Worm (Caenorhabditis elegans): Measurements from ENCODE around the gene mat-3.
A peak's percentile ranks its signal among the peaks of the same experiment; 100 is the strongest.

The mat-3 gene

DNA sequence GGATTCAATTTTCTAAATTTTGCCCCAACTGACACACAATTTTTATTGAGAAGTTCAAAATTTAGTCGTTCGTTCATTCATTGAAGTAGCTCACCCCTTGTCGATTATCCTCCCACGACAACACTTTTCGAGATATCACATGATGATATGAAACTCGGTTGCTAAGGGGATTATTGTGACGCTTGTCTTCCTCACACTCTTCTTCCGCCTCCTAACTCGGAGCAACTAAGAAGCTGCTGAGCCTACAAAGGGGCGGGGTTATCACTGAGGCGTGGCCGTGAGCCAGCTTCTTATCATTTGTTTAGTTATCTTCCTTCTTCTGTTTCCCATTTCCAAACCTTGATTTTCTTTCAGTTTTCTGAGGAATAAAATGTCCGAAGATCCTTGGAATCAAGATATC is 8.3 kb downstream of the mat-3 start, which contains the start of gene F10C5.3:
TSS of gene F10C5.3 (plus strand) at position 313 of the 400 bp plus-strand sequence.
- TF ChIP-seq alr-1 (tag; optimal IDR thresholded peaks at IDR 0.05), result no peak
- TF ChIP-seq ztf-11 (tag; optimal IDR thresholded peaks at IDR 0.05), result no peak
- no peak for TF ChIP-seq lin-39 (tag; optimal IDR thresholded peaks at IDR 0.05)
- no peak for TF ChIP-seq nhr-129 (tag; optimal IDR thresholded peaks at IDR 0.05)
- no peak for TF ChIP-seq skn-1 (tag; optimal IDR thresholded peaks at IDR 0.05)
- no peak for TF ChIP-seq snpc-4 (tag; optimal IDR thresholded peaks at IDR 0.05)
- no peak for TF ChIP-seq Y55F3AM.14 (GFP tag; optimal IDR thresholded peaks at IDR 0.05)
- TF ChIP-seq lin-11 (tag; optimal IDR thresholded peaks at IDR 0.05), result no peak

DNA sequence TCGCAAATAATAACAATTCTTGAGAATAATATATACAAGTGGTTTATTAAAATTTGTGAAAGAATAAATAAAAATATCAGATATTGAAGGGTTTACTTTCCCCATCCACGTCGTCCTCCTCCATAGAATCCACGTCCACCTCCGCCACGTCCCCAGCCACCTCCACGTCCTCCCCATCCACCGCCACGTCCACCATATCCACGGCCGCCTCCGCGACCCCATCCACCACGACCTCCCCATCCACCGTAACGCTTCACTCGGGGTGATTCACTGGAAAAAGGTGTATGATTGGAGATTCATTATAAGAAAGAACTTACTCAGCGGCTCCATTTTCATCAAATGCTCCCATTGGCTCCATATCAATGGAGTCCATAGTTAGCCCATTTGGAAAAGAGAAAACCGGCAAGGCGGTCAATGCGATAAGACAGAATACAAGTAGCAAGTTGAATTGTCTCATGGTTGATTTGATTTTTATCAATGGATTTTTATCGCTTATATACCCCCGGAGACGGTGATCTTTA is 10.9 kb downstream of the mat-3 start, which contains the start of gene nlp-32:
TSS of gene nlp-32 (minus strand) at position 471 of the 521 bp plus-strand sequence.
- TF ChIP-seq lsy-2 (tag; optimal IDR thresholded peaks at IDR 0.05), result no peak

- TF ChIP-seq nhr-10 (tag; optimal IDR thresholded peaks at IDR 0.05) (no peak), nhr-129 (tag; optimal IDR thresholded peaks at IDR 0.05) (no peak), Y55F3AM.14 (GFP tag; optimal IDR thresholded peaks at IDR 0.05) (no peak), ztf-11 (tag; optimal IDR thresholded peaks at IDR 0.05) (no peak), nhr-77 (tag; optimal IDR thresholded peaks at IDR 0.05) (no peak), sem-4 (tag; optimal IDR thresholded peaks at IDR 0.05) (no peak), blmp-1 (tag; optimal IDR thresholded peaks at IDR 0.05; ENCODE audit: insufficient read depth) (no peak), R02D3.7 (tag; optimal IDR thresholded peaks at IDR 0.05) (no peak), unc-39 (tag; optimal IDR thresholded peaks at IDR 0.05) (no peak), aly-2 (tag; optimal IDR thresholded peaks at IDR 0.05) (no peak), lin-39 (tag; optimal IDR thresholded peaks at IDR 0.05) (no peak), mab-5 (tag; optimal IDR thresholded peaks at IDR 0.05) (no peak), crh-2 (tag; optimal IDR thresholded peaks at IDR 0.05) (no peak), nhr-6 (tag; optimal IDR thresholded peaks at IDR 0.05) (no peak), skn-1 (tag; optimal IDR thresholded peaks at IDR 0.05) (no peak), elt-1 (tag; optimal IDR thresholded peaks at IDR 0.05) (no peak), unc-62 (GFP tag; optimal IDR thresholded peaks at IDR 0.05) (no peak), ama-1 (optimal IDR thresholded peaks at IDR 0.05) (no peak), nhr-237 (tag; optimal IDR thresholded peaks at IDR 0.05) (no peak)
These were observed 13.2 kb downstream of the mat-3 start, which contains the start of gene F30H5.5 for ce11 chrIII:488464-488863. TSS of gene F30H5.5 (plus strand) at chrIII:488764.

DNA sequence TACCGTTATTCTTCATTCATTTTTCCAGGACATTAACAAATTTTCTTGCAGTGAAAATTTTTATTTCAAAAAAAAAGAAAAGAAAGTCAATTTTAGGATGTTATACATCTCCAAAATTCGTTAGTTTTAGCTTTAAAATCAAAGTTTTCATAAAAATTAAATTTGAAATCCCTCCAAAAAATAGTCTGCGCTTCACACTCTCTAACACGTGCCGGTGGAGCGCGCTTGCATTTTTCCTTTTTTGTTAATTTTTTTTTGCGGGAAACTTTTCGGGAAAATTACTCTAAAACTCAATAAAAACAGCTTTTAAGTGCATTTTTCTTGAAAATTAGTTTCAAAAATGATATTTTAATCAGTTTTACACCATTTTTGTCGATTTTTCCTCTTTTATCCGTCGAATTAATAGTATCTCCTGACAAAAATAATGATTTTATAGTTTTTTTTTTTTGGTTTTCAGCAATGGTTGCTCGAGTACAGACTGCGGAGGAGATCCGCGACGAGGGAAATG is 15.9 kb downstream of the mat-3 start, which contains the start of gene unc-45:
TSS of gene unc-45 (plus strand) at position 458 of the 508 bp plus-strand sequence.
- TF ChIP-seq aly-2 (tag; optimal IDR thresholded peaks at IDR 0.05), result no peak
- TF ChIP-seq crh-2 (tag; optimal IDR thresholded peaks at IDR 0.05), result peak; percentile 55
- TF ChIP-seq lin-13 (GFP tag; optimal IDR thresholded peaks at IDR 0.05), result peak; percentile 31
- TF ChIP-seq gmeb-1 (tag; optimal IDR thresholded peaks at IDR 0.05), result peak; percentile 93
- TF ChIP-seq nhr-25 (tag; optimal IDR thresholded peaks at IDR 0.05), result peak; percentile 5
- peak; percentile 39 for TF ChIP-seq nhr-129 (tag; optimal IDR thresholded peaks at IDR 0.05)
- no peak for TF ChIP-seq nhr-23 (tag; optimal IDR thresholded peaks at IDR 0.05)
- no peak for TF ChIP-seq peb-1 (tag; optimal IDR thresholded peaks at IDR 0.05)
- peak; percentile 84 for TF ChIP-seq unc-55 (GFP tag; optimal IDR thresholded peaks at IDR 0.05)
- TF ChIP-seq ztf-1 (GFP tag; conservative IDR thresholded peaks at IDR 0.05), result no peak
- TF ChIP-seq skn-1 (tag; optimal IDR thresholded peaks at IDR 0.05), result no peak
- TF ChIP-seq ama-1 (optimal IDR thresholded peaks at IDR 0.05), result no peak
- TF ChIP-seq elt-3 (tag; optimal IDR thresholded peaks at IDR 0.05), result no peak
- peak; percentile 7 to 67 for TF ChIP-seq lsy-2 (tag; optimal IDR thresholded peaks at IDR 0.05)
- no peak for TF ChIP-seq R02D3.7 (tag; optimal IDR thresholded peaks at IDR 0.05)
- TF ChIP-seq C34F6.9 (tag; optimal IDR thresholded peaks at IDR 0.05), result peak; percentile 50

- TF ChIP-seq lin-13 (GFP tag; optimal IDR thresholded peaks at IDR 0.05) (no peak), fos-1 (tag; optimal IDR thresholded peaks at IDR 0.05) (peak; percentile 85), nhr-23 (tag; optimal IDR thresholded peaks at IDR 0.05) (no peak), ceh-82 (tag; optimal IDR thresholded peaks at IDR 0.05) (no peak), elt-3 (tag; optimal IDR thresholded peaks at IDR 0.05) (no peak), mbf-1 (tag; optimal IDR thresholded peaks at IDR 0.05) (no peak), nhr-6 (tag; optimal IDR thresholded peaks at IDR 0.05) (peak; percentile 47), nhr-237 (tag; optimal IDR thresholded peaks at IDR 0.05) (no peak), elt-1 (tag; optimal IDR thresholded peaks at IDR 0.05) (no peak), nhr-10 (tag; optimal IDR thresholded peaks at IDR 0.05) (no peak), gmeb-1 (tag; optimal IDR thresholded peaks at IDR 0.05) (peak; percentile 67), snpc-4 (tag; optimal IDR thresholded peaks at IDR 0.05) (no peak), sem-4 (tag; optimal IDR thresholded peaks at IDR 0.05) (no peak), lsy-2 (tag; optimal IDR thresholded peaks at IDR 0.05) (peak in 1 of 2 experiments; percentile 51), egl-27 (tag; optimal IDR thresholded peaks at IDR 0.05) (peak; percentile 63), ztf-11 (tag; optimal IDR thresholded peaks at IDR 0.05) (no peak), C34F6.9 (tag; optimal IDR thresholded peaks at IDR 0.05) (peak; percentile 45), lin-39 (tag; optimal IDR thresholded peaks at IDR 0.05) (no peak), Y55F3AM.14 (GFP tag; optimal IDR thresholded peaks at IDR 0.05) (peak; percentile 72), nhr-12 (tag; optimal IDR thresholded peaks at IDR 0.05) (no peak), ztf-1 (GFP tag; conservative IDR thresholded peaks at IDR 0.05) (no peak), mdl-1 (tag; optimal IDR thresholded peaks at IDR 0.05) (peak in 1 of 2 experiments; percentile 18), sma-9 (GFP tag; optimal IDR thresholded peaks at IDR 0.05) (no peak), sma-9 (tag; optimal IDR thresholded peaks at IDR 0.05) (no peak), mab-5 (tag; optimal IDR thresholded peaks at IDR 0.05) (peak; percentile 49), sma-3 (GFP tag; optimal IDR thresholded peaks at IDR 0.05) (peak; percentile 78), unc-55 (GFP tag; optimal IDR thresholded peaks at IDR 0.05) (peak; percentile 73), skn-1 (tag; optimal IDR thresholded peaks at IDR 0.05) (no peak)
These were observed 27.3 kb downstream of the mat-3 start for ce11 chrIII:502583-502982.

Data from whole organism, L2 larva.